Fruit fly (Drosophila melanogaster): ENCODE data around the gene CG14086.

CG14086 gene

DNA sequence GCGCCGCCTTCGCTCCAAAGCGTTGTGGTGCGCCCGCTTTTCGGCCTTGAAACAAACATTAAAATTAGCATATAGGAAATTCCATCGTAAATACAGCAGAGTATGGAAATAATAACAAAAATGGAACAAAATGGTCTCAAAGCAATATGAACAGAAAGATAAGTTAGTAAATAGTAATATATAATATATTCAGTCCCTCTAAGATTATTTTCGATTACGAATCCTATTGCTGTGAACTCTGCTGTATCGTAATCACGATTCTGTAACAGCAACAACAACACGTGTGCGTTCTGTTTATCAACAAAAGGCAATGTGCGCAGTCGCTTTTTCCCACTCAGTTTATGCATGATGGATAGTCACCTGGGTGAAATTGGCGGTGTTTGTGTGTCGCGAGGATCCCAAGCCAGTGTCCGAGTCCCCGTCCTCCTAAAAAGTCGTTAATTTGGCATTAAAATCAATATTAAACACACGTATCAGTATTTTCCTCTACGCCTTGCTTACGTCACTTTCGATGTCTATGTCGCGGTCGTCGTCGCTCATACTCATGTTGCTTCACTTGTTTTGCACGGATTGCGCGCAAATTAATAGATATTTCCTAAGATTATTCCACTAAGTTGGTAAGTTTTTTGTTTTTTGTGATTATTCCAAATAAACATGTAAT, 12.0 kb upstream of the CG14086 start, which contains the start of the genes CG42374 and Mettl5 (continued):
- TF ChIP-seq kay (GFP tag; optimal IDR thresholded peaks at IDR 0.05) = no peak
- TF ChIP-seq CG17385 (GFP tag; optimal IDR thresholded peaks at IDR 0.05) = peak; percentile 2
- no peak for TF ChIP-seq sim (GFP tag; IDR thresholded peaks at IDR 0.05)
- no peak for TF ChIP-seq CG33213 (GFP tag; optimal IDR thresholded peaks at IDR 0.05)
- TF ChIP-seq kah (GFP tag; optimal IDR thresholded peaks at IDR 0.05) = peak; percentile 24
- peak; percentile 46; the same call in 2 of the 3 replicates for TF ChIP-seq Aef1 (GFP tag; IDR thresholded peaks at IDR 0.05)
- TF ChIP-seq her (GFP tag; optimal IDR thresholded peaks at IDR 0.05) = no peak
- no peak for TF ChIP-seq Scr (GFP tag; IDR thresholded peaks at IDR 0.05; ENCODE audit: partially characterized antibody)
- peak; percentile 26 for TF ChIP-seq Xbp1 (GFP tag; optimal IDR thresholded peaks at IDR 0.05)
- peak; percentile 27 for TF ChIP-seq sd (tag; optimal IDR thresholded peaks at IDR 0.05)
- peak; percentile 34; the same call in 1 of the 2 replicates for TF ChIP-seq ranshi (GFP tag; IDR thresholded peaks at IDR 0.05)
- no peak for TF ChIP-seq peb (GFP tag; IDR thresholded peaks at IDR 0.05)
- peak in 1 of 2 experiments; percentile 82 for TF ChIP-seq Pdp1 (GFP tag; optimal IDR thresholded peaks at IDR 0.05)
- no peak for TF ChIP-seq bab2 (GFP tag; optimal IDR thresholded peaks at IDR 0.05)
- peak; percentile 30 for TF ChIP-seq CG15514 (GFP tag; optimal IDR thresholded peaks at IDR 0.05)
- TF ChIP-seq unpg (GFP tag; optimal IDR thresholded peaks at IDR 0.05) = peak; percentile 69
- TF ChIP-seq corto (GFP tag; optimal IDR thresholded peaks at IDR 0.05) = no peak
- TF ChIP-seq tap (tag; optimal IDR thresholded peaks at IDR 0.05) = peak; percentile 24
- peak; percentile 8 for TF ChIP-seq Hsf (GFP tag; optimal IDR thresholded peaks at IDR 0.05)
- TF ChIP-seq salm (tag; optimal IDR thresholded peaks at IDR 0.05) = no peak
- no peak for TF ChIP-seq sqz (GFP tag; optimal IDR thresholded peaks at IDR 0.05)
- no peak for TF ChIP-seq sc (optimal IDR thresholded peaks at IDR 0.05)
- no peak for TF ChIP-seq sc (GFP tag; optimal IDR thresholded peaks at IDR 0.05)
- peak; percentile 3 for TF ChIP-seq CG5180 (GFP tag; optimal IDR thresholded peaks at IDR 0.05)
- no peak for TF ChIP-seq Lhr (GFP tag; optimal IDR thresholded peaks at IDR 0.05)
- peak; percentile 30 for TF ChIP-seq NfI (GFP tag; optimal IDR thresholded peaks at IDR 0.05)
- peak; percentile 53 for TF ChIP-seq CG11504 (tag; optimal IDR thresholded peaks at IDR 0.05)
- no peak for TF ChIP-seq C15 (GFP tag; IDR thresholded peaks at IDR 0.05)
- peak; percentile 70; the same call in 1 of the 3 replicates for TF ChIP-seq zfh1 (GFP tag; IDR thresholded peaks at IDR 0.05)
- no peak for TF ChIP-seq H2.0 (GFP tag; IDR thresholded peaks at IDR 0.05)
- peak; percentile 59 for TF ChIP-seq lab (GFP tag; optimal IDR thresholded peaks at IDR 0.05)
- TF ChIP-seq ara (GFP tag; IDR thresholded peaks at IDR 0.05) = peak; percentile 39; the same call in 1 of the 2 replicates
- TF ChIP-seq CG1603 (tag; optimal IDR thresholded peaks at IDR 0.05) = peak; percentile 46
- TF ChIP-seq ind (GFP tag; optimal IDR thresholded peaks at IDR 0.05) = peak; percentile 42
- peak; percentile 74 for TF ChIP-seq cwo (GFP tag; optimal IDR thresholded peaks at IDR 0.05)
- TF ChIP-seq seq (GFP tag; IDR thresholded peaks at IDR 0.05) = peak; percentile 62; the same call in 1 of the 2 replicates
- TF ChIP-seq CG2116 (GFP tag; optimal IDR thresholded peaks at IDR 0.05) = no peak
- peak; percentile 7 for TF ChIP-seq CG3407 (GFP tag; optimal IDR thresholded peaks at IDR 0.05)
- TF ChIP-seq CG13424 (tag; optimal IDR thresholded peaks at IDR 0.05) = peak; percentile 9
- TF ChIP-seq CG18011 (GFP tag; optimal IDR thresholded peaks at IDR 0.05) = peak; percentile 15
- TF ChIP-seq Hr51 (GFP tag; optimal IDR thresholded peaks at IDR 0.05) = peak in 1 of 2 experiments; percentile 60
- peak; percentile 38 for TF ChIP-seq scrt (GFP tag; optimal IDR thresholded peaks at IDR 0.05)
- TF ChIP-seq HHEX (GFP tag; optimal IDR thresholded peaks at IDR 0.05) = peak; percentile 49
- TF ChIP-seq CG3281 (GFP tag; optimal IDR thresholded peaks at IDR 0.05) = peak; percentile 70
- TF ChIP-seq CG17361 (GFP tag; IDR thresholded peaks at IDR 0.05) = no peak
- no peak for TF ChIP-seq Poxn (GFP tag; IDR thresholded peaks at IDR 0.05)
- peak; percentile 47 for TF ChIP-seq dmrt99B (tag; optimal IDR thresholded peaks at IDR 0.05)
- TF ChIP-seq Drgx (GFP tag; IDR thresholded peaks at IDR 0.05) = peak; percentile 76
- peak; percentile 31 for TF ChIP-seq CG18262 (tag; optimal IDR thresholded peaks at IDR 0.05)

All from whole organism, embryonic.